Fruit fly (Drosophila melanogaster) whole organism, adult: ENCODE data around the gene CG9154.

Experiments used
- CG11617 ChIP-seq: fragments of 200-800 bp; sonication (Bioruptor generic); optimal IDR thresholded peaks from 2 replicates; lab custom pipeline; 2017; ENCODE audit warnings: mild to moderate bottlenecking, missing biosample characterization, missing genetic modification reagents, missing genetic modification characterization
- CG12768 ChIP-seq: fragments of 200-800 bp; sonication (Bioruptor generic); optimal IDR thresholded peaks from 2 replicates; lab custom pipeline; 2017; ENCODE audit warnings: missing biosample characterization, missing genetic modification characterization, mild to moderate bottlenecking, moderate library complexity, missing genetic modification reagents
- CG14711 ChIP-seq: fragments of 200-800 bp; sonication (Bioruptor generic); optimal IDR thresholded peaks from 2 replicates; lab custom pipeline; 2018; ENCODE audit warnings: missing biosample characterization, mild to moderate bottlenecking, missing genetic modification characterization, moderate library complexity
- CG1620 ChIP-seq: fragments of 200-800 bp; sonication (Bioruptor generic); optimal IDR thresholded peaks from 2 replicates; lab custom pipeline; 2016; ENCODE audit warnings: missing biosample characterization, missing genetic modification characterization
- CG33017 ChIP-seq: fragments of 200-800 bp; sonication (Bioruptor generic); optimal IDR thresholded peaks from 2 replicates; lab custom pipeline; 2018; ENCODE audit warnings: missing biosample characterization, mild to moderate bottlenecking, missing genetic modification characterization, moderate library complexity
- CG5204 ChIP-seq: fragments of 200-800 bp; sonication (Bioruptor generic); optimal IDR thresholded peaks from 2 replicates; lab custom pipeline; 2016; ENCODE audit warnings: missing biosample characterization, missing genetic modification characterization
- CG7045 ChIP-seq: fragments of 200-800 bp; sonication (Bioruptor generic); optimal IDR thresholded peaks from 2 replicates; lab custom pipeline; 2017; ENCODE audit warnings: missing biosample characterization, mild to moderate bottlenecking, missing genetic modification characterization
- CG7101 ChIP-seq: fragments of 200-800 bp; sonication (Bioruptor generic); optimal IDR thresholded peaks from 2 replicates; lab custom pipeline; 2018; ENCODE audit warnings: missing biosample characterization, mild to moderate bottlenecking, missing genetic modification characterization, moderate library complexity
- Clk ChIP-seq: fragments of 200-800 bp; sonication (Bioruptor generic); optimal IDR thresholded peaks from 2 replicates; lab custom pipeline; 2017; ENCODE audit warnings: missing biosample characterization, missing genetic modification characterization
- Crg-1 ChIP-seq: fragments of 200-800 bp; sonication (Bioruptor generic); optimal IDR thresholded peaks from 2 replicates; lab custom pipeline; 2016; ENCODE audit warnings: missing biosample characterization, missing genetic modification characterization
- Hr96 ChIP-seq: fragments of 200-800 bp; sonication (Bioruptor generic); optimal IDR thresholded peaks from 2 replicates; lab custom pipeline; 2016; ENCODE audit warnings: missing biosample characterization, missing genetic modification characterization
- Mnt ChIP-seq: fragments of 200-800 bp; sonication (Bioruptor generic); optimal IDR thresholded peaks from 2 replicates; lab custom pipeline; 2016; ENCODE audit warnings: missing biosample characterization, mild to moderate bottlenecking, missing genetic modification characterization
- bab1 ChIP-seq: fragments of 200-800 bp; sonication (Bioruptor generic); optimal IDR thresholded peaks from 3 replicates; lab custom pipeline; 2019; ENCODE audit warnings: missing biosample characterization, mild to moderate bottlenecking, missing genetic modification characterization, moderate library complexity
- cic ChIP-seq: fragments of 200-800 bp; sonication (Bioruptor generic); optimal IDR thresholded peaks from 2 replicates; lab custom pipeline; 2017; ENCODE audit warnings: missing biosample characterization, mild to moderate bottlenecking, missing genetic modification characterization, moderate library complexity
- cnc ChIP-seq, 2 experiments: fragments of >200 bp; optimal IDR thresholded peaks; 2 replicates each; lab custom pipeline; 2017
- kay ChIP-seq: fragments of 200-800 bp; sonication (Bioruptor generic); peaks from one replicate; lab custom pipeline; 2016; ENCODE audit warnings: missing biosample characterization, missing genetic modification characterization, borderline replicate concordance
- ovo ChIP-seq: fragments of 200-800 bp; sonication (Bioruptor generic); optimal IDR thresholded peaks from 2 replicates; lab custom pipeline; 2016; ENCODE audit warnings: missing biosample characterization, missing genetic modification characterization
- pad ChIP-seq: fragments of 200-800 bp; sonication (Bioruptor generic); optimal IDR thresholded peaks from 3 replicates; lab custom pipeline; 2017; ENCODE audit warnings: missing biosample characterization, missing genetic modification characterization, mild to moderate bottlenecking, moderate library complexity, missing genetic modification reagents
- tj ChIP-seq: fragments of 200-800 bp; sonication (Bioruptor generic); optimal IDR thresholded peaks from 3 replicates; lab custom pipeline; 2017; ENCODE audit warnings: missing biosample characterization, mild to moderate bottlenecking, missing genetic modification characterization, moderate library complexity
- toe ChIP-seq: fragments of 200-800 bp; sonication (Bioruptor generic); optimal IDR thresholded peaks from 2 replicates; lab custom pipeline; 2016; ENCODE audit warnings: missing biosample characterization, missing genetic modification characterization

CG9154 gene

dm6 chr2L:6070656-6071231 lies at the start of gene CG9154, which contains the start of gene Kr-h2:
CG9154 (minus strand) TSS chr2L:6070686.
Kr-h2 (plus strand) TSS chr2L:6070990.
- TF ChIP-seq Crg-1 (GFP tag; lab: Kevin White, UChicago) (no peak), Mnt (GFP tag; lab: Kevin White, UChicago) (peak; percentile 64), CG1620 (peak; percentile 56), CG11617 (GFP tag; lab: Kevin White, UChicago) (peak; percentile 82), CG12768 (GFP tag; lab: Kevin White, UChicago) (peak; percentile 60), CG33017 (tag; lab: Kevin White, UChicago) (peak; percentile 53), CG5204 (GFP tag; lab: Kevin White, UChicago) (no peak), pad (GFP tag; lab: Kevin White, UChicago) (peak; percentile 42), Clk (GFP tag; lab: Kevin White, UChicago) (peak; percentile 44), cic (peak; percentile 14), kay (GFP tag; lab: Kevin White, UChicago) (no peak), CG14711 (tag; lab: Kevin White, UChicago) (peak; percentile 70), ovo (peak; percentile 35), CG7101 (tag; lab: Kevin White, UChicago) (peak; percentile 68), Hr96 (GFP tag; lab: Kevin White, UChicago) (no peak), CG7045 (GFP tag; lab: Kevin White, UChicago) (peak; percentile 74), tj (GFP tag; lab: Kevin White, UChicago) (peak; percentile 39), toe (GFP tag; lab: Kevin White, UChicago) (peak; percentile 85), bab1 (peak; percentile 36), cnc (optimal IDR thresholded peaks at IDR 0.05; lab: Kevin White, UChicago) (no peak)

dm6 chr2L:6118212-6118611 lies 47.7 kb upstream of the CG9154 start, which contains the start of gene CG31642:
CG31642 (plus strand) TSS chr2L:6118512.
- no peak for TF ChIP-seq CG7101 (tag; lab: Kevin White, UChicago)
- TF ChIP-seq Clk (GFP tag; lab: Kevin White, UChicago), result no peak

- TF ChIP-seq CG1620 (no peak), CG11617 (GFP tag; lab: Kevin White, UChicago) (no peak), CG7045 (GFP tag; lab: Kevin White, UChicago) (no peak), kay (GFP tag; lab: Kevin White, UChicago) (peak; percentile 66), ovo (no peak)
Observed at dm6 chr2L:6110781-6111180, 40.3 kb upstream of the CG9154 start.

- TF ChIP-seq CG1620, result no peak
- no peak for TF ChIP-seq cic
- TF ChIP-seq CG5204 (GFP tag; lab: Kevin White, UChicago), result no peak
- TF ChIP-seq CG33017 (tag; lab: Kevin White, UChicago), result no peak
- no peak for TF ChIP-seq Clk (GFP tag; lab: Kevin White, UChicago)
- no peak for TF ChIP-seq Hr96 (GFP tag; lab: Kevin White, UChicago)
- TF ChIP-seq toe (GFP tag; lab: Kevin White, UChicago), result no peak
- TF ChIP-seq Mnt (GFP tag; lab: Kevin White, UChicago), result no peak
- no peak for TF ChIP-seq ovo
- no peak for TF ChIP-seq CG7045 (GFP tag; lab: Kevin White, UChicago)
- no peak for TF ChIP-seq CG14711 (tag; lab: Kevin White, UChicago)
- no peak for TF ChIP-seq kay (GFP tag; lab: Kevin White, UChicago)
- no peak for TF ChIP-seq tj (GFP tag; lab: Kevin White, UChicago)
- no peak for TF ChIP-seq CG12768 (GFP tag; lab: Kevin White, UChicago)
- TF ChIP-seq bab1, result no peak
- no peak for TF ChIP-seq CG11617 (GFP tag; lab: Kevin White, UChicago)
- TF ChIP-seq pad (GFP tag; lab: Kevin White, UChicago), result no peak
Observed at dm6 chr2L:6109313-6109847, 38.9 kb upstream of the CG9154 start.

- TF ChIP-seq Crg-1 (GFP tag; lab: Kevin White, UChicago) (no peak), tj (GFP tag; lab: Kevin White, UChicago) (peak; percentile 84), bab1 (peak; percentile 26), CG14711 (tag; lab: Kevin White, UChicago) (no peak), CG1620 (no peak), ovo (peak; percentile 51), CG12768 (GFP tag; lab: Kevin White, UChicago) (no peak)
Observed at dm6 chr2L:6100202-6100689, 29.8 kb upstream of the CG9154 start, which contains the start of gene stai. stai (plus strand) TSS chr2L:6100377.

dm6 chr2L:6099270-6099644 lies 28.8 kb upstream of the CG9154 start:
- TF ChIP-seq toe (GFP tag; lab: Kevin White, UChicago), result no peak
- no peak for TF ChIP-seq CG7045 (GFP tag; lab: Kevin White, UChicago)
- peak; percentile 81 for TF ChIP-seq kay (GFP tag; lab: Kevin White, UChicago)
- TF ChIP-seq CG5204 (GFP tag; lab: Kevin White, UChicago), result no peak
- no peak for TF ChIP-seq CG14711 (tag; lab: Kevin White, UChicago)
- TF ChIP-seq pad (GFP tag; lab: Kevin White, UChicago), result no peak
- TF ChIP-seq bab1, result no peak
- no peak for TF ChIP-seq tj (GFP tag; lab: Kevin White, UChicago)
